Fruit fly (Drosophila melanogaster): ENCODE measurements around the gene Nepl8.
A peak's percentile ranks its signal among the peaks of the same experiment; 100 is the strongest.

Nepl8 gene

DNA sequence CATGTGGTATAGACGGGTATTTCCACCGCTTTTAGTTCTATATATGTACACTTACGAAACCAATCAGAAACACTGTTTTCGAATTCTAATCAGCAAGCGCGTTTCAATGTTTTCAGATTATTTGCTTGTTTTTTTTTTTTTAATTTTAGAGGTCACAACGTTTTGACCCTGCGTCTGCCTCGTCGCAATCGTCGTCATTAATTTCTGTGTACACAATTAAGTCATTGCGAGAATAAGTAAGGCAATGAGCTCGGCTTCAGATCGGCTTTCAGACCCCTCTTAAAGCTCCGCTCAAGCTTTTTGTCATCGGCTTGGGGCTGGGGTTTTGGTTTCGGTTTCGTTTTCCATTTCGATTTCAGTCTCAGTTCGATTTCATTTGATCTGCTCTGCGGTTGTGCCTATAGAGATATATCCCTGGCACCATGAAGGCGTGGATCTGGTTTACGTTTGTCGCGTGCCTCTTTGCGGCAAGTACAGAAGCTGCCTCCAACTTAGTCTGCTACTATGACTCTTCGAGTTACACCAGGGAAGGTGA, 40.9 kb upstream of the Nepl8 start, which contains the start of gene Idgf2:
Gene Idgf2 (plus strand): TSS at position 356 of the 535 bp plus-strand sequence.
- TF ChIP-seq Deaf1 (tag; optimal IDR thresholded peaks at IDR 0.05) = peak; percentile 69
- TF ChIP-seq bsh (GFP tag; optimal IDR thresholded peaks at IDR 0.05) = no peak
- peak; percentile 61 for TF ChIP-seq CG34376 (GFP tag; optimal IDR thresholded peaks at IDR 0.05)
- TF ChIP-seq Med (GFP tag) = peak; percentile 30
- TF ChIP-seq Hr78 (GFP tag; optimal IDR thresholded peaks at IDR 0.05) = peak in 1 of 2 experiments; percentile 30
- TF ChIP-seq CG30020 (tag; optimal IDR thresholded peaks at IDR 0.05) = no peak
- peak; percentile 60 for TF ChIP-seq Blimp-1 (GFP tag; optimal IDR thresholded peaks at IDR 0.05)
- TF ChIP-seq en (GFP tag; optimal IDR thresholded peaks at IDR 0.05) = no peak
- TF ChIP-seq CG8290 (GFP tag; optimal IDR thresholded peaks at IDR 0.05) = no peak
- no peak for TF ChIP-seq CG8290 (tag; optimal IDR thresholded peaks at IDR 0.05)
- TF ChIP-seq Hsf (GFP tag; optimal IDR thresholded peaks at IDR 0.05) = no peak
- peak in 1 of 2 experiments; percentile 23 for TF ChIP-seq Pdp1 (GFP tag; optimal IDR thresholded peaks at IDR 0.05)
- TF ChIP-seq sug (tag; optimal IDR thresholded peaks at IDR 0.05) = peak; percentile 34
- TF ChIP-seq chinmo (GFP tag; IDR thresholded peaks at IDR 0.05; ENCODE audit: partially characterized antibody) = 0 out of 4 replicates have a peak, but pooled peaks have one; percentile 49

DNA sequence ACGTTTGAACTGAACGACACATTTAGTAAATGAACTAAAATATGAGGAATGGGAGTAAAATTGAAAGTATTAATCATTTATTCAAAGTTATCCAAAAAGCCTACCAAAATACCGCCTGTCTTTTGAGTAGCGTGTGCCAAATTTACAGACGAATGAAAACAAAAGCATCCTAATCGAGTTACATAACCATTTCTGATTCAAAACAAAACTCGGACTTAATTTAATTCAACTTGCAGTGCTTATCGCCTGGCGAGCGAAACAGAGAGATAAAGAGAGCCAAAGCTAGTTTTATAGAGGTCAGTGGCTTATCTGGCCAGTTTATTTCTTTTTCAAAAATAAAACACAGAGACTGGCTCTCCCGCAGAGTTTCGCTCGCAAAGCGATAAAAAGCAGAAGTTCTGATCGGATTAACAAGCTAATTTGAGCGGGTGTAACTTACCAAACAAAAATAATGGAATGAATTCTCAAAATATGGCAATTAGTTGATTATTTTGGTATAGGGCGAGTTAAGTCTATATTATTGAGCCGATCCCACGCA, 40.0 kb upstream of the Nepl8 start:
- TF ChIP-seq HHEX (GFP tag; optimal IDR thresholded peaks at IDR 0.05) (no peak), ERR (GFP tag; optimal IDR thresholded peaks at IDR 0.05) (no peak), Ptx1 (GFP tag; IDR thresholded peaks at IDR 0.05) (no peak), CG3847 (GFP tag; IDR thresholded peaks at IDR 0.05) (no peak), NK7.1 (GFP tag; optimal IDR thresholded peaks at IDR 0.05) (no peak), sens (GFP tag) (peak; percentile 28), gsb (GFP tag; IDR thresholded peaks at IDR 0.05) (no peak), ranshi (GFP tag; IDR thresholded peaks at IDR 0.05) (no peak), nom (GFP tag; optimal IDR thresholded peaks at IDR 0.05) (peak; percentile 65), Trl (optimal IDR thresholded peaks at IDR 0.05) (peak in 1 of 2 experiments; percentile 40), Trl (GFP tag; optimal IDR thresholded peaks at IDR 0.05) (no peak), grn (GFP tag; optimal IDR thresholded peaks at IDR 0.05) (peak; percentile 8), ab (GFP tag; optimal IDR thresholded peaks at IDR 0.05) (no peak), slp2 (GFP tag; optimal IDR thresholded peaks at IDR 0.05) (no peak), sug (tag; optimal IDR thresholded peaks at IDR 0.05) (peak; percentile 92), Sox102F (GFP tag; optimal IDR thresholded peaks at IDR 0.05) (no peak), YL-1 (GFP tag; optimal IDR thresholded peaks at IDR 0.05) (no peak), abd-A (tag; optimal IDR thresholded peaks at IDR 0.05) (peak; percentile 4), vfl (GFP tag; optimal IDR thresholded peaks at IDR 0.05) (no peak), CG16813 (GFP tag; IDR thresholded peaks at IDR 0.05; ENCODE audit: partially characterized antibody) (no peak), Pdp1 (GFP tag; optimal IDR thresholded peaks at IDR 0.05) (peak in 1 of 2 experiments; percentile 95), gce (GFP tag; IDR thresholded peaks at IDR 0.05) (no peak), Dp (GFP tag; optimal IDR thresholded peaks at IDR 0.05) (no peak), CG2199 (GFP tag; IDR thresholded peaks at IDR 0.05) (no peak), mld (GFP tag; IDR thresholded peaks at IDR 0.05; ENCODE audit: partially characterized antibody) (no peak), eve (GFP tag; optimal IDR thresholded peaks at IDR 0.05) (peak in 1 of 2 experiments; percentile 22), CG34376 (GFP tag; optimal IDR thresholded peaks at IDR 0.05) (peak; percentile 45), chinmo (GFP tag; IDR thresholded peaks at IDR 0.05; ENCODE audit: partially characterized antibody) (peak; percentile 79; the same call in 1 of the 4 replicates), CG7556 (GFP tag; optimal IDR thresholded peaks at IDR 0.05) (no peak)

Measured in whole organism, embryonic.